Worm (Caenorhabditis elegans) whole organism, L1 larva: Measurements from ENCODE around the gene pck-1.

Experiments
- C04F5.9 ChIP-seq: sonication (generic microtip); optimal IDR thresholded peaks from 2 replicates; lab custom pipeline; 2016; ENCODE audit warnings: missing genetic modification characterization, missing compliant biosample characterization
- C34B4.2 ChIP-seq: sonication (generic microtip); optimal IDR thresholded peaks from 2 replicates; lab custom pipeline; 2017; ENCODE audit warnings: mild to moderate bottlenecking, missing genetic modification characterization, missing compliant biosample characterization
- aly-2 ChIP-seq: fragments of 150-350 bp; optimal IDR thresholded peaks from 2 replicates; lab custom pipeline; 2014; ENCODE audit warnings: missing biosample characterization, missing genetic modification characterization
- ama-1 ChIP-seq: fragments of 150-350 bp; optimal IDR thresholded peaks from 2 replicates; lab custom pipeline; 2014
- blmp-1 ChIP-seq: fragments of 150-350 bp; optimal IDR thresholded peaks from 2 replicates; lab custom pipeline; 2014; ENCODE audit warnings: missing biosample characterization, missing genetic modification characterization
- ceh-63 ChIP-seq: fragments of 200-800 bp; sonication (Bioruptor generic); optimal IDR thresholded peaks from 2 replicates; lab custom pipeline; 2018; ENCODE audit warnings: mild to moderate bottlenecking, missing genetic modification characterization, missing compliant biosample characterization
- ceh-82 ChIP-seq, 3 experiments: fragments of 150-350 bp in 1 of 3; sonication (generic microtip) in 2 of 3; optimal IDR thresholded peaks; 2 replicates each; lab custom pipeline; 2014 to 2017; ENCODE audit warnings: missing biosample characterization in 3 of 3, missing genetic modification characterization in 3 of 3
- ceh-88 ChIP-seq: fragments of 200-800 bp; sonication (Bioruptor generic); IDR thresholded peaks from 2 replicates; pipeline ENCODE4 v1.3.6; 2022; ENCODE audit warnings: missing genetic modification characterization, missing compliant biosample characterization
- ces-1 ChIP-seq: fragments of 150-350 bp; optimal IDR thresholded peaks from 2 replicates; lab custom pipeline; 2014; ENCODE audit warnings: missing biosample characterization, missing genetic modification reagents, missing genetic modification characterization
- egl-13 ChIP-seq: sonication (generic microtip); optimal IDR thresholded peaks from 2 replicates; lab custom pipeline; 2016; ENCODE audit warnings: missing genotype, missing genetic modification reagents, missing genetic modification characterization, missing compliant biosample characterization
- egl-27 ChIP-seq, 2 experiments: fragments of 150-350 bp in 1 of 2; sonication (generic microtip); optimal IDR thresholded peaks; 3 replicates each; lab custom pipeline; 2017 to 2018; ENCODE audit warnings: missing biosample characterization in 2 of 2, missing genetic modification characterization in 2 of 2, missing genetic modification reagents in 2 of 2
- elt-3 ChIP-seq, 6 experiments: fragments of 150-350 bp in 1 of 6; sonication (generic microtip); optimal IDR thresholded peaks; 2 replicates each; lab custom pipeline; 2017 to 2018; ENCODE audit warnings: missing biosample characterization in 6 of 6, missing genetic modification characterization in 6 of 6, inconsistent platforms in 1 of 6
- ets-5 ChIP-seq: fragments of 200-800 bp; sonication (Bioruptor generic); IDR thresholded peaks from 2 replicates; pipeline ENCODE4 v1.3.6; 2022; ENCODE audit warnings: missing genetic modification characterization, missing compliant biosample characterization
- fkh-10 ChIP-seq: sonication (generic microtip); optimal IDR thresholded peaks from 2 replicates; lab custom pipeline; 2017; ENCODE audit warnings: missing biosample characterization, missing genetic modification reagents, missing genetic modification characterization
- fkh-4 ChIP-seq: sonication (generic microtip); optimal IDR thresholded peaks from 2 replicates; lab custom pipeline; 2016; ENCODE audit warnings: missing compliant biosample characterization, missing genetic modification characterization, borderline replicate concordance
- fkh-8 ChIP-seq: sonication (generic microtip); optimal IDR thresholded peaks from 2 replicates; lab custom pipeline; 2016; ENCODE audit warnings: mild to moderate bottlenecking, missing genetic modification characterization, missing compliant biosample characterization
- fos-1 ChIP-seq: fragments of 150-350 bp; optimal IDR thresholded peaks from 2 replicates; lab custom pipeline; 2014; ENCODE audit warnings: missing biosample characterization, missing genetic modification characterization
- hlh-4 ChIP-seq: sonication (generic microtip); optimal IDR thresholded peaks from 2 replicates; lab custom pipeline; 2016; ENCODE audit warnings: mild to moderate bottlenecking, missing genetic modification characterization, missing compliant biosample characterization
- hpl-2 ChIP-seq: fragments of 150-350 bp; optimal IDR thresholded peaks from 2 replicates; lab custom pipeline; 2014; ENCODE audit warnings: missing biosample characterization, missing genetic modification reagents, missing genetic modification characterization
- irx-1 ChIP-seq: sonication (generic microtip); optimal IDR thresholded peaks from 2 replicates; lab custom pipeline; 2016; ENCODE audit warnings: missing genetic modification characterization, missing compliant biosample characterization
- isw-1 ChIP-seq: fragments of 200-800 bp; sonication (Bioruptor generic); IDR thresholded peaks from 2 replicates; pipeline ENCODE4 v1.3.6; 2022; ENCODE audit warnings: missing genetic modification characterization, missing compliant biosample characterization
- jun-1 ChIP-seq: fragments of 150-350 bp; optimal IDR thresholded peaks from 2 replicates; lab custom pipeline; 2014; ENCODE audit warnings: missing biosample characterization, missing genetic modification reagents, missing genetic modification characterization
- lin-13 ChIP-seq: fragments of 150-350 bp; optimal IDR thresholded peaks from 2 replicates; lab custom pipeline; 2014; ENCODE audit warnings: missing biosample characterization, missing genetic modification reagents, missing genetic modification characterization
- lin-15B ChIP-seq: fragments of 150-350 bp; sonication (generic microtip); optimal IDR thresholded peaks from 3 replicates; lab custom pipeline; 2014; ENCODE audit warnings: missing biosample characterization, missing genetic modification characterization
- lin-35 ChIP-seq, 2 experiments: fragments of 150-350 bp; optimal IDR thresholded peaks; 2 replicates each; lab custom pipeline; 2014; ENCODE audit warnings: missing biosample characterization in 2 of 2, missing genetic modification characterization in 2 of 2, missing genetic modification reagents in 2 of 2
- lir-3 ChIP-seq: sonication (generic microtip); optimal IDR thresholded peaks from 2 replicates; lab custom pipeline; 2016; ENCODE audit warnings: mild to moderate bottlenecking, missing genetic modification characterization, moderate library complexity, missing compliant biosample characterization; ENCODE audit not compliant: poor library complexity
- lsy-2 ChIP-seq, 2 experiments: fragments of 150-350 bp; optimal IDR thresholded peaks; 2 replicates each; lab custom pipeline; 2014; ENCODE audit warnings: missing biosample characterization in 2 of 2, missing genetic modification characterization in 2 of 2
- mab-9 ChIP-seq: fragments of 200-800 bp; sonication (Bioruptor generic); IDR thresholded peaks from 2 replicates; pipeline ENCODE4 v1.3.6; 2022; ENCODE audit warnings: missing genetic modification reagents, missing genetic modification characterization, missing compliant biosample characterization
- mdl-1 ChIP-seq, 2 experiments: fragments of 150-350 bp; optimal IDR thresholded peaks; 2 replicates each; lab custom pipeline; 2014 to 2017; ENCODE audit warnings: missing biosample characterization in 2 of 2, missing genetic modification characterization in 2 of 2, inconsistent platforms in 1 of 2
- mef-2 ChIP-seq: fragments of 150-350 bp; optimal IDR thresholded peaks from 2 replicates; lab custom pipeline; 2014; ENCODE audit warnings: missing biosample characterization, missing genetic modification characterization
- nhr-20 ChIP-seq: sonication (generic microtip); optimal IDR thresholded peaks from 2 replicates; lab custom pipeline; 2016; ENCODE audit warnings: mild to moderate bottlenecking, missing genetic modification characterization, missing compliant biosample characterization
- nhr-237 ChIP-seq: fragments of 150-350 bp; optimal IDR thresholded peaks from 2 replicates; lab custom pipeline; 2014; ENCODE audit warnings: missing biosample characterization, missing genetic modification characterization
- nhr-47 ChIP-seq: sonication (generic microtip); optimal IDR thresholded peaks from 2 replicates; lab custom pipeline; 2016; ENCODE audit warnings: mild to moderate bottlenecking, missing genetic modification characterization, moderate library complexity, missing compliant biosample characterization
- nhr-77 ChIP-seq: fragments of 150-350 bp; optimal IDR thresholded peaks from 2 replicates; lab custom pipeline; 2014; ENCODE audit warnings: missing biosample characterization, missing genetic modification characterization
- nhr-84 ChIP-seq: sonication (generic microtip); optimal IDR thresholded peaks from 2 replicates; lab custom pipeline; 2017; ENCODE audit warnings: missing biosample characterization, missing genetic modification characterization
- nhr-85 ChIP-seq: sonication (generic microtip); peaks from one replicate; lab custom pipeline; 2016; ENCODE audit warnings: missing genetic modification characterization, inconsistent platforms, missing compliant biosample characterization
- nhr-90 ChIP-seq: sonication (generic microtip); optimal IDR thresholded peaks from 2 replicates; lab custom pipeline; 2016; ENCODE audit warnings: mild to moderate bottlenecking, missing genetic modification characterization, missing compliant biosample characterization; ENCODE audit not compliant: poor library complexity
- pag-3 ChIP-seq: sonication (generic microtip); optimal IDR thresholded peaks from 2 replicates; lab custom pipeline; 2017; ENCODE audit warnings: missing genetic modification characterization, mild to moderate bottlenecking, missing compliant biosample characterization, antibody characterized with exemption, borderline replicate concordance; ENCODE audit not compliant: insufficient read depth
- pax-3 ChIP-seq: fragments of 200-800 bp; sonication (Bioruptor generic); optimal IDR thresholded peaks from 2 replicates; lab custom pipeline; 2018; ENCODE audit warnings: mild to moderate bottlenecking, missing genetic modification characterization, moderate library complexity, missing compliant biosample characterization
- rnt-1 ChIP-seq: sonication (generic microtip); optimal IDR thresholded peaks from 2 replicates; lab custom pipeline; 2016; ENCODE audit warnings: mild to moderate bottlenecking, missing genetic modification characterization, moderate library complexity, missing compliant biosample characterization
- skn-1 ChIP-seq: fragments of 150-350 bp; optimal IDR thresholded peaks from 2 replicates; lab custom pipeline; 2014; ENCODE audit warnings: missing biosample characterization, missing genetic modification characterization
- snpc-4 ChIP-seq: fragments of 150-350 bp; optimal IDR thresholded peaks from 2 replicates; lab custom pipeline; 2014; ENCODE audit warnings: missing biosample characterization, missing genetic modification characterization
- sox-4 ChIP-seq: sonication (generic microtip); optimal IDR thresholded peaks from 2 replicates; lab custom pipeline; 2016; ENCODE audit warnings: missing genetic modification characterization, missing compliant biosample characterization
- tbx-2 ChIP-seq: sonication (generic microtip); optimal IDR thresholded peaks from 2 replicates; lab custom pipeline; 2016; ENCODE audit warnings: missing genetic modification characterization, missing compliant biosample characterization
- unc-130 ChIP-seq: fragments of 150-350 bp; optimal IDR thresholded peaks from 2 replicates; lab custom pipeline; 2017; ENCODE audit warnings: missing biosample characterization, missing genetic modification characterization, inconsistent platforms
- unc-86 ChIP-seq: sonication (generic microtip); optimal IDR thresholded peaks from 2 replicates; lab custom pipeline; 2016; ENCODE audit warnings: missing genetic modification characterization, missing compliant biosample characterization
- unc-98 ChIP-seq: fragments of 200-800 bp; sonication (Bioruptor generic); IDR thresholded peaks from 2 replicates; pipeline ENCODE4 v1.3.6; 2022; ENCODE audit warnings: missing genetic modification characterization, missing compliant biosample characterization
- xbp-1 ChIP-seq: sonication (generic microtip); optimal IDR thresholded peaks from 2 replicates; lab custom pipeline; 2016; ENCODE audit warnings: missing genetic modification characterization, missing compliant biosample characterization
- ztf-11 ChIP-seq, 2 experiments: sonication (generic microtip); optimal IDR thresholded peaks; 2 replicates each; lab custom pipeline; 2016 to 2017; ENCODE audit warnings: missing genetic modification characterization in 2 of 2, missing biosample characterization in 1 of 2, missing compliant biosample characterization in 1 of 2

pck-1 gene

DNA sequence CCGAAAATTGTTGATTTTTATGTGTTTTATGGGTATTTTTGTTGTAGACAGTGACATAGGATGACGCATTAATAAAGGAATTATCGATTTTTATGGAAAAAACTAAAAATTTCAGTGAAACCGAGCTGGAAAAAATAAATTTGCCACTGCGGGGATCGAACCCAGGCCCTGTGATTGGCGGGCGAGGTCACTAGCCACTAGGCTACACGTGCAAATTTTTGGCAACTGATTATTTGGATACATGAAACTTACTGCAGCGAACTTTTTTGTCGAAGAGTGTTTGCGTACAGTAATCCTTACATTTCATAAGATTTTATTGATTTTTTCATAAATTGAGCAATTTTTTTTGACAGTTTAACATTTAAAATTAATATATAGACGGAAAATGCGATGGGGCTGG is 23.1 kb upstream of the pck-1 start (continued):
- peak; percentile 42 for TF ChIP-seq lin-13 (GFP tag; lab: Kevin White, UChicago)
- TF ChIP-seq nhr-20 (tag; lab: Kevin White, UChicago): peak; percentile 54
- peak; percentile 2 for TF ChIP-seq lin-15B (tag; lab: Kevin White, UChicago)
- TF ChIP-seq nhr-47 (tag; lab: Kevin White, UChicago): peak; percentile 70
- TF ChIP-seq mef-2 (tag; lab: Kevin White, UChicago): no peak
- TF ChIP-seq ces-1: no peak
- TF ChIP-seq ceh-88: no peak
- TF ChIP-seq, all 84 proteins: peak for 38

DNA sequence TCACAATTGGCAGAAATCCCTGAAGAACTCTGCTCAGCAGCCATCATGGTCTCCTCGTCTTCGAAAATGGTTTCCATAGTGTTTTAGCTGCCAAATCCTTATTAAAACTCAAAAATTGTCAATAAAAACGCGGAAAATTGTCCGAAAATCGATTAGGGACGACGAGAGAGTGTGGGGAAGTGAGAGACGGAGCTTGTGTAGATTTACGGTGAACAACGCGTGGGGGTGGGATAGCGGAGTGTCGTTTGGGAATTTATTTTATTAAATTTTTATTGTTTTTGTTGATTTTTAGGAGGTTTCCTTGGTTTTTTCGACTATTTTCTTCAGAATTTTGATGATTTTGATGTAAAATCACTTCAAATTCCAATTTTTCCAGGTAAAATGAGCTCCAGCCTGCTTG is 21.1 kb upstream of the pck-1 start, which contains the start of the genes F54C4.4 and mrpl-40:
F54C4.4 (minus strand) TSS at position 199 of the 400 bp plus-strand sequence.
mrpl-40 (plus strand) TSS at position 377 of the 400 bp plus-strand sequence.
- TF ChIP-seq ceh-88 (no peak), fkh-8 (tag; lab: Kevin White, UChicago) (peak; percentile 62), lsy-2 (tag; optimal IDR thresholded peaks at IDR 0.05; lab: Kevin White, UChicago) (peak; percentile 81 to 83), ztf-11 (tag; optimal IDR thresholded peaks at IDR 0.05; lab: Kevin White, UChicago) (peak in 1 of 2 experiments; percentile 57), ceh-82 (tag; optimal IDR thresholded peaks at IDR 0.05; lab: Kevin White, UChicago) (peak; percentile 56 to 87 (median 59)), lin-15B (tag; lab: Kevin White, UChicago) (peak; percentile 46), fos-1 (tag; lab: Kevin White, UChicago) (peak; percentile 25), mab-9 (no peak), nhr-47 (tag; lab: Kevin White, UChicago) (peak; percentile 84), fkh-10 (GFP tag; lab: Kevin White, UChicago) (peak; percentile 1), mdl-1 (tag; optimal IDR thresholded peaks at IDR 0.05; lab: Kevin White, UChicago) (peak in 1 of 2 experiments; percentile 34), lin-35 (GFP tag; optimal IDR thresholded peaks at IDR 0.05; lab: Kevin White, UChicago) (peak; percentile 67 to 81), isw-1 (GFP tag; lab: Robert Waterston, UW) (peak; percentile 74), xbp-1 (tag; lab: Kevin White, UChicago) (peak; percentile 72), pax-3 (tag; lab: Kevin White, UChicago) (peak; percentile 40), pag-3 (no peak), irx-1 (tag; lab: Kevin White, UChicago) (peak; percentile 57), nhr-237 (tag; lab: Kevin White, UChicago) (peak; percentile 11), ets-5 (no peak), ama-1 (lab: Kevin White, UChicago) (no peak), C34B4.2 (tag; lab: Kevin White, UChicago) (no peak), snpc-4 (tag; lab: Kevin White, UChicago) (peak; percentile 20), unc-98 (GFP tag; lab: Robert Waterston, UW) (no peak), rnt-1 (tag; lab: Kevin White, UChicago) (peak; percentile 60), egl-27 (tag; optimal IDR thresholded peaks at IDR 0.05; lab: Kevin White, UChicago) (no peak), sox-4 (tag; lab: Kevin White, UChicago) (no peak), hpl-2 (GFP tag; lab: Kevin White, UChicago) (peak; percentile 11), mef-2 (tag; lab: Kevin White, UChicago) (no peak), unc-130 (tag; lab: Kevin White, UChicago) (peak; percentile 62), tbx-2 (peak; percentile 69), nhr-84 (tag; lab: Kevin White, UChicago) (no peak), aly-2 (tag; lab: Kevin White, UChicago) (no peak), skn-1 (tag; lab: Kevin White, UChicago) (peak; percentile 29), ces-1 (no peak), lir-3 (no peak), nhr-90 (tag; lab: Kevin White, UChicago) (peak; percentile 59), C04F5.9 (tag; lab: Kevin White, UChicago) (no peak), nhr-85 (tag; lab: Kevin White, UChicago) (peak; percentile 81), hlh-4 (tag; lab: Kevin White, UChicago) (no peak), nhr-77 (tag; lab: Kevin White, UChicago) (peak; percentile 18), elt-3 (tag; optimal IDR thresholded peaks at IDR 0.05; lab: Kevin White, UChicago) (peak in 1 of 6 experiments; percentile 28), blmp-1 (tag; lab: Kevin White, UChicago) (peak; percentile 14), fkh-4 (tag; lab: Kevin White, UChicago) (no peak), unc-86 (tag; lab: Kevin White, UChicago) (peak; percentile 72), lin-13 (GFP tag; lab: Kevin White, UChicago) (peak; percentile 61), nhr-20 (tag; lab: Kevin White, UChicago) (peak; percentile 53), egl-13 (tag; lab: Kevin White, UChicago) (peak; percentile 23), ceh-63 (GFP tag; lab: Kevin White, UChicago) (no peak), jun-1 (tag; lab: Kevin White, UChicago) (peak; percentile 66)
